Worm (Caenorhabditis elegans): ENCODE measurements around the gene F54D1.1.

- TF ChIP-seq lsy-2 (tag; optimal IDR thresholded peaks at IDR 0.05) (no peak), ama-1 (optimal IDR thresholded peaks at IDR 0.05) (no peak), nhr-11 (tag; optimal IDR thresholded peaks at IDR 0.05) (no peak)
These were observed 30.3 kb upstream of the F54D1.1 start for ce11 chrIV:11231376-11231775.

Data from whole organism, L2 larva.